Fruit fly (Drosophila melanogaster): ENCODE data around the gene yem.

Gene yem

DNA sequence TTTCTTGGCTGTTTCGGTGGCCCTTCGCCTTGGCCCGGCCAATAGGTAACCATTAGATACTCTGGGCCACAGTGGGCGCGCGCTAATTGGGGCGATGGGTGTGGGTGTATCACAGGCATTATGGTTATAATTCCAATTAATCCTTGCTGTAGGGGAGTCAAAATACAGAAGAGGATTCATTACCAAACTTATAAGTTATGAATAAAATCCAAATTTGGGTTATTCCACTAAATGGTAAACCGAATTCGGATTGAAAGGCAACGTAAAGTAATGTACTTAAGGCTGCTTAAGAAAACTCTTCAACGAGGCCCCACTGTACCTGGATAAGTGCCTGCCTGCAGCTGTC is 33.0 kb downstream of the yem start:
- TF ChIP-seq sv (GFP tag; optimal IDR thresholded peaks at IDR 0.05) (no peak), Dfd (GFP tag; optimal IDR thresholded peaks at IDR 0.05) (no peak), OdsH (GFP tag; optimal IDR thresholded peaks at IDR 0.05) (no peak), HLH106 (tag; optimal IDR thresholded peaks at IDR 0.05) (peak; percentile 9), foxo (GFP tag; optimal IDR thresholded peaks at IDR 0.05) (peak in 1 of 2 experiments; percentile 8), Sp1 (GFP tag; optimal IDR thresholded peaks at IDR 0.05) (no peak)

DNA sequence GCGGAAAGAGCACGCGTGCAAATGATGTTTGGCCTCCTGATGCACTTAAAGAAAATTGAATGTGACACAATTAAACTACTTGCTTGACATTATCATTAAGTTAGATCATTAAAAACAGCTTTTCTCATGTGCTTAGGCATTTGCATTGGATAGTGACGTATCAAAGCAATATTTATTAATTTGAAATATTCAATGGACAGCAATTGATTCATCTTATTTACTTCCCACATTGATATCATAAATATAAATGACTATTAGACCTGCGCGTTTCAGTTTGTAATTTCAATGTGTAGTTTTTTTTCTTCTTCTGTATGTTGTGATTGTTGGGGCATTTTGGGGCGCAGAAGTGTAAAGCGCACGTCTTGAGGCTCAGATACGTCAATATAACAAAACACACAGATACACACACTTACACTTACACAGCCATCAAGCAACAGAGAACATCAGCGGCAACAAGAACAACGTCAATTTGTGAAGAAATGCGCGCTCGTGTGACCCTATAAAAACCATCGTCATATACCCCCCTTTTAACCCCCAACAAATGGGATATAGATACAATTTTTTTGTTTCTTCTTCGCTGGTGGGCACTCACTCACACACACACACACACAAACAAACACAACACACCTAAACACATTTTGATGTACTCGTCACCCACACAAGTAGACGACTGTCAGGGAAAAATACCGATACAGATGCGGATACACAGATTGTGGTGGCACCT is 33.6 kb downstream of the yem start:
- TF ChIP-seq Hr78 (GFP tag; optimal IDR thresholded peaks at IDR 0.05) (no peak), Jra (GFP tag; optimal IDR thresholded peaks at IDR 0.05) (no peak), HLH106 (tag; optimal IDR thresholded peaks at IDR 0.05) (peak; percentile 54), Rel (GFP tag; optimal IDR thresholded peaks at IDR 0.05) (no peak), Rel (tag; optimal IDR thresholded peaks at IDR 0.05) (no peak), psq (GFP tag; optimal IDR thresholded peaks at IDR 0.05) (no peak), OdsH (GFP tag; optimal IDR thresholded peaks at IDR 0.05) (peak; percentile 47), Abd-B (GFP tag; optimal IDR thresholded peaks at IDR 0.05) (no peak), Dfd (GFP tag; optimal IDR thresholded peaks at IDR 0.05) (peak; percentile 47), usp (GFP tag; optimal IDR thresholded peaks at IDR 0.05) (no peak), N (GFP tag; optimal IDR thresholded peaks at IDR 0.05) (no peak), Dif (GFP tag; optimal IDR thresholded peaks at IDR 0.05; ENCODE audit: partially characterized antibody) (no peak), rgr (GFP tag; optimal IDR thresholded peaks at IDR 0.05) (peak; percentile 36), br (GFP tag; optimal IDR thresholded peaks at IDR 0.05) (peak; percentile 33), Myc (optimal IDR thresholded peaks at IDR 0.05) (no peak), foxo (GFP tag; optimal IDR thresholded peaks at IDR 0.05) (peak in 1 of 2 experiments; percentile 58), GATAd (GFP tag; optimal IDR thresholded peaks at IDR 0.05) (no peak), Hr83 (GFP tag; optimal IDR thresholded peaks at IDR 0.05; ENCODE audit: poor library complexity, severe bottlenecking) (no peak), CrebA (GFP tag; optimal IDR thresholded peaks at IDR 0.05; ENCODE audit: borderline replicate concordance) (no peak), h (GFP tag; optimal IDR thresholded peaks at IDR 0.05) (peak; percentile 64), fru (GFP tag; optimal IDR thresholded peaks at IDR 0.05) (peak; percentile 62), sage (GFP tag; optimal IDR thresholded peaks at IDR 0.05) (peak; percentile 17), Hnf4 (GFP tag; optimal IDR thresholded peaks at IDR 0.05) (no peak), dsf (GFP tag; optimal IDR thresholded peaks at IDR 0.05; ENCODE audit: borderline replicate concordance) (no peak), CG9705 (GFP tag; optimal IDR thresholded peaks at IDR 0.05) (no peak), woc (GFP tag; optimal IDR thresholded peaks at IDR 0.05) (peak; percentile 56), dmrt93B (GFP tag; optimal IDR thresholded peaks at IDR 0.05) (peak; percentile 45), sv (GFP tag; optimal IDR thresholded peaks at IDR 0.05) (peak; percentile 52), ey (GFP tag; optimal IDR thresholded peaks at IDR 0.05) (peak; percentile 60), pan (optimal IDR thresholded peaks at IDR 0.05) (no peak), tai (GFP tag; optimal IDR thresholded peaks at IDR 0.05) (no peak), Sp1 (GFP tag; optimal IDR thresholded peaks at IDR 0.05) (peak; percentile 37), CG32264 (GFP tag; optimal IDR thresholded peaks at IDR 0.05) (no peak)

DNA sequence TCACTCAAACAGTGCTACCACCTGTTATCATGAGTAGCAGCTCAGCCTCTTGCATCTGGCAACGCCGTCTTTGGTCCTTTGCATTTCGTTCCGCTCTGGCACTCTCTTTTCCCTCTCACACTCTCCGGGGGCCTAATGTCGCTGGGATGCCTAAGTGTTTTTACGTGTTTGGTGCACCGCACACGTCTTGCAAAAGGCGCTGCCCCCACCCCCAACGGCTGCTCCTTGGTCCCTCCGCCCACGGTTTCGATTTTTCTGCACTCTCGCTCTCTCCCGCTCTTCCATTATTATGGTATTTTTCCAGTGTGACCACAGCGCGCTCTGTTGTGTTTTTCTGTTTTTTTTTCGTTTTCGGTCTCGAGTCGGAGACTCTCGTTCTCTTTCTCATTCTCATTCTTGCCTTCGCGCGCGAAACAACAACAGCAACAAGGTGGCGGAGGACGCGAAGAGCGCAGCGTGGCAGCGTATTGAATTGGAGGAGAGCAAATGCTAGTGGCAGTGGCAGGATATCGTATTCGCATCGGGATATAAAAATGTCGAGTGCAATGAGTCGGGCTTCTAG is 34.7 kb downstream of the yem start:
- TF ChIP-seq psq (GFP tag; optimal IDR thresholded peaks at IDR 0.05) = peak; percentile 82
- TF ChIP-seq GATAd (GFP tag; optimal IDR thresholded peaks at IDR 0.05) = peak; percentile 26
- TF ChIP-seq ey (GFP tag; optimal IDR thresholded peaks at IDR 0.05) = no peak
- no peak for TF ChIP-seq brk (GFP tag; optimal IDR thresholded peaks at IDR 0.05)
- TF ChIP-seq br (GFP tag; optimal IDR thresholded peaks at IDR 0.05) = peak; percentile 12
- TF ChIP-seq h (GFP tag; optimal IDR thresholded peaks at IDR 0.05) = peak; percentile 1

DNA sequence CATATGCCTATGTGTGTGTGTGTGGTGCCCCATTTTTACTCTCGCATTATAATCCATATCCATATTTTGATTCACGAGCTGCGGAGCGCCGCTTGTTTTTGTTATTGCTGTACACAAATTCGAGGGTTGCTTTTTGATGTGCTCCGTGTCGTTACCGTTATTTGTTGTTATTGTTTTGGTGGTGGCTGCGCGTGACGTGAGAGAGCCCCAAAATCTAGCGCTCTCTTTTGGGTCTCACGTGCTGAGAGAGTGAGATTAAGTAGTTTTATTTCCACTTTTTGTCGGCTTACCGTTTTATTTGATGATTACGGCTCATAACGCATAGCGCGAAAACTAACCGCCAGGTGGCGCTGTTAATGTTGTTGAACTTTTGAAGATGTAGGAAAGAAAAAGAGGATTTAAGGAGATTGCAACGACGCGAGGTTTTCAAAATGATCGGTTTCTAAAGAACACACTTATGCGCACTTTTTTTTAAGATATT is 35.3 kb downstream of the yem start:
- TF ChIP-seq usp (GFP tag; optimal IDR thresholded peaks at IDR 0.05) = no peak
- no peak for TF ChIP-seq CrebA (GFP tag; optimal IDR thresholded peaks at IDR 0.05; ENCODE audit: borderline replicate concordance)
